Fruit fly (Drosophila melanogaster) whole organism, prepupa: Measurements from ENCODE around the gene Dhc62B.

Source experiments
- Blimp-1 ChIP-seq: fragments of 200-800 bp; sonication (Bioruptor generic); optimal IDR thresholded peaks from 3 replicates; lab custom pipeline; 2017; ENCODE audit warnings: missing biosample characterization, missing genetic modification characterization, mild to moderate bottlenecking, moderate library complexity, missing genetic modification reagents
- CG10631 ChIP-seq: fragments of 200-800 bp; sonication (Bioruptor generic); optimal IDR thresholded peaks from 2 replicates; lab custom pipeline; 2016; ENCODE audit warnings: missing biosample characterization, missing genetic modification characterization
- CG11762 ChIP-seq: fragments of 200-800 bp; sonication (Bioruptor generic); optimal IDR thresholded peaks from 3 replicates; lab custom pipeline; 2016; ENCODE audit warnings: missing biosample characterization, missing genetic modification characterization; ENCODE audit not compliant: insufficient read depth
- CG11902 ChIP-seq: fragments of 200-800 bp; sonication (Bioruptor generic); optimal IDR thresholded peaks from 3 replicates; lab custom pipeline; 2016; ENCODE audit warnings: missing biosample characterization, missing genetic modification characterization
- CG15336 ChIP-seq: fragments of 200-800 bp; sonication (Bioruptor generic); IDR thresholded peaks from 2 replicates; pipeline ENCODE4 v1.3.6; 2022; ENCODE audit warnings: missing biosample characterization, missing genetic modification characterization
- CG31627 ChIP-seq: fragments of 200-800 bp; sonication (Bioruptor generic); optimal IDR thresholded peaks from 3 replicates; lab custom pipeline; 2016; ENCODE audit warnings: missing biosample characterization, missing genetic modification characterization
- CG3919 ChIP-seq: fragments of 200-800 bp; sonication (Bioruptor generic); optimal IDR thresholded peaks from 3 replicates; lab custom pipeline; 2016; ENCODE audit warnings: missing biosample characterization, missing genetic modification characterization
- CG6163 ChIP-seq: fragments of 200-800 bp; sonication (Bioruptor generic); IDR thresholded peaks from 3 replicates; pipeline ENCODE4 v1.3.6; 2022; ENCODE audit warnings: missing biosample characterization, missing genetic modification characterization
- CG6276 ChIP-seq: fragments of 200-800 bp; sonication (Bioruptor generic); optimal IDR thresholded peaks from 2 replicates; lab custom pipeline; 2017; ENCODE audit warnings: missing biosample characterization, mild to moderate bottlenecking, missing genetic modification characterization
- CG6808 ChIP-seq: fragments of 200-800 bp; sonication (Bioruptor generic); optimal IDR thresholded peaks from 3 replicates; lab custom pipeline; 2017; ENCODE audit warnings: missing biosample characterization, missing genetic modification characterization, mild to moderate bottlenecking, moderate library complexity, missing genetic modification reagents
- CG6854 ChIP-seq: fragments of 200-800 bp; sonication (Bioruptor generic); optimal IDR thresholded peaks from 2 replicates; lab custom pipeline; 2017; ENCODE audit warnings: missing biosample characterization, mild to moderate bottlenecking, missing genetic modification characterization
- CG7368 ChIP-seq: fragments of 200-800 bp; sonication (Bioruptor generic); optimal IDR thresholded peaks from 3 replicates; lab custom pipeline; 2016; ENCODE audit warnings: missing biosample characterization, missing genetic modification characterization
- CG8119 ChIP-seq: fragments of 200-800 bp; sonication (Bioruptor generic); IDR thresholded peaks from 3 replicates; pipeline ENCODE4 v1.3.6; 2022; ENCODE audit warnings: missing biosample characterization, missing genetic modification characterization
- CG9139 ChIP-seq: fragments of 200-800 bp; sonication (Bioruptor generic); optimal IDR thresholded peaks from 3 replicates; lab custom pipeline; 2017; ENCODE audit warnings: missing biosample characterization, mild to moderate bottlenecking, missing genetic modification characterization
- Eip75B ChIP-seq: fragments of 200-800 bp; sonication (Bioruptor generic); optimal IDR thresholded peaks from 3 replicates; lab custom pipeline; 2016; ENCODE audit warnings: missing biosample characterization, missing genetic modification characterization
- Eip93F ChIP-seq: fragments of 200-800 bp; sonication (Bioruptor generic); optimal IDR thresholded peaks from 2 replicates; lab custom pipeline; 2016; ENCODE audit warnings: missing biosample characterization, mild to moderate bottlenecking, missing genetic modification characterization
- Ets21C ChIP-seq: fragments of 200-800 bp; sonication (Bioruptor generic); optimal IDR thresholded peaks from 3 replicates; lab custom pipeline; 2016; ENCODE audit warnings: missing biosample characterization, missing genetic modification characterization
- Ets96B ChIP-seq: fragments of 200-800 bp; optimal IDR thresholded peaks from 2 replicates; lab custom pipeline; 2019; ENCODE audit warnings: missing biosample characterization, mild to moderate bottlenecking, missing genetic modification characterization, moderate library complexity
- Gug ChIP-seq: fragments of 200-800 bp; sonication (Bioruptor generic); IDR thresholded peaks from 2 replicates; pipeline ENCODE4 v1.3.6; 2022; ENCODE audit warnings: missing biosample characterization, missing genetic modification characterization
- Hr38 ChIP-seq: sonication (Bioruptor generic); optimal IDR thresholded peaks from 2 replicates; lab custom pipeline; 2016; ENCODE audit warnings: missing biosample characterization, missing genetic modification characterization
- Hr39 ChIP-seq: fragments of 200-800 bp; sonication (Bioruptor generic); optimal IDR thresholded peaks from 2 replicates; lab custom pipeline; 2016; ENCODE audit warnings: missing biosample characterization, missing genetic modification characterization
- OdsH ChIP-seq: fragments of 200-800 bp; sonication (Bioruptor generic); optimal IDR thresholded peaks from 3 replicates; lab custom pipeline; 2016; ENCODE audit warnings: missing biosample characterization, missing genetic modification characterization
- Smox ChIP-seq: fragments of 200-800 bp; sonication (Bioruptor generic); optimal IDR thresholded peaks from 3 replicates; lab custom pipeline; 2016; ENCODE audit warnings: missing biosample characterization, missing genetic modification characterization
- Sox102F ChIP-seq: fragments of 200-800 bp; sonication (Bioruptor generic); optimal IDR thresholded peaks from 2 replicates; lab custom pipeline; 2016; ENCODE audit warnings: missing biosample characterization, mild to moderate bottlenecking, missing genetic modification characterization
- Sox14 ChIP-seq: fragments of 200-800 bp; sonication (Bioruptor generic); optimal IDR thresholded peaks from 3 replicates; lab custom pipeline; 2016; ENCODE audit warnings: missing biosample characterization, missing genetic modification characterization
- acj6 ChIP-seq: fragments of 200-800 bp; sonication (Bioruptor generic); optimal IDR thresholded peaks from 3 replicates; lab custom pipeline; 2016; ENCODE audit warnings: missing biosample characterization, missing genetic modification characterization
- cyc ChIP-seq: fragments of 200-800 bp; sonication (Bioruptor generic); optimal IDR thresholded peaks from 3 replicates; lab custom pipeline; 2016; ENCODE audit warnings: missing biosample characterization, missing genetic modification characterization
- dac ChIP-seq: fragments of 200-800 bp; sonication (Bioruptor generic); optimal IDR thresholded peaks from 2 replicates; lab custom pipeline; 2017; ENCODE audit warnings: missing biosample characterization, mild to moderate bottlenecking, missing genetic modification characterization
- dsx ChIP-seq: fragments of 200-800 bp; optimal IDR thresholded peaks from 3 replicates; lab custom pipeline; 2019; ENCODE audit warnings: missing biosample characterization, mild to moderate bottlenecking, missing genetic modification characterization, moderate library complexity; ENCODE audit not compliant: poor library complexity, severe bottlenecking
- eg ChIP-seq: fragments of 200-800 bp; sonication (Bioruptor generic); IDR thresholded peaks from 3 replicates; pipeline ENCODE4 v1.3.6; 2022; ENCODE audit warnings: missing biosample characterization, missing genetic modification characterization
- esn ChIP-seq: fragments of 200-800 bp; sonication (Bioruptor generic); optimal IDR thresholded peaks from 2 replicates; lab custom pipeline; 2016; ENCODE audit warnings: missing biosample characterization, mild to moderate bottlenecking, missing genetic modification characterization, moderate library complexity
- fd59A ChIP-seq: fragments of 200-800 bp; sonication (Bioruptor generic); optimal IDR thresholded peaks from 2 replicates; lab custom pipeline; 2017; ENCODE audit warnings: missing biosample characterization, mild to moderate bottlenecking, missing genetic modification characterization, missing genetic modification reagents
- fd85E ChIP-seq: fragments of 200-800 bp; sonication (Bioruptor generic); optimal IDR thresholded peaks from 3 replicates; lab custom pipeline; 2016; ENCODE audit warnings: missing biosample characterization, missing genetic modification characterization
- fkh ChIP-seq: fragments of 200-800 bp; sonication (Bioruptor generic); optimal IDR thresholded peaks from 3 replicates; lab custom pipeline; 2017; ENCODE audit warnings: missing biosample characterization, mild to moderate bottlenecking, missing genetic modification characterization, moderate library complexity
- net ChIP-seq: fragments of 200-800 bp; sonication (Bioruptor generic); optimal IDR thresholded peaks from 3 replicates; lab custom pipeline; 2016; ENCODE audit warnings: missing biosample characterization, missing genetic modification characterization
- pdm3 ChIP-seq: fragments of 200-800 bp; sonication (Bioruptor generic); optimal IDR thresholded peaks from 3 replicates; lab custom pipeline; 2016; ENCODE audit warnings: missing biosample characterization, missing genetic modification characterization
- ss ChIP-seq, 2 experiments: fragments of 200-800 bp; sonication (Bioruptor generic); optimal IDR thresholded peaks; 2 replicates in 1 of 2; 3 replicates in 1 of 2; lab custom pipeline; 2017 to 2018; ENCODE audit warnings: mild to moderate bottlenecking in 2 of 2, missing biosample characterization in 2 of 2, missing genetic modification characterization in 2 of 2, moderate library complexity in 1 of 2
- svp ChIP-seq: fragments of 200-800 bp; sonication (Bioruptor generic); peaks from one replicate; lab custom pipeline; 2016; ENCODE audit warnings: missing biosample characterization, missing genetic modification characterization
- topi ChIP-seq: fragments of 200-800 bp; sonication (Bioruptor generic); optimal IDR thresholded peaks from 3 replicates; lab custom pipeline; 2016; ENCODE audit warnings: missing biosample characterization, missing genetic modification characterization
- vri ChIP-seq: fragments of 200-800 bp; sonication (Bioruptor generic); optimal IDR thresholded peaks from 3 replicates; lab custom pipeline; 2016; ENCODE audit warnings: missing biosample characterization, mild to moderate bottlenecking, missing genetic modification characterization

Gene Dhc62B

DNA sequence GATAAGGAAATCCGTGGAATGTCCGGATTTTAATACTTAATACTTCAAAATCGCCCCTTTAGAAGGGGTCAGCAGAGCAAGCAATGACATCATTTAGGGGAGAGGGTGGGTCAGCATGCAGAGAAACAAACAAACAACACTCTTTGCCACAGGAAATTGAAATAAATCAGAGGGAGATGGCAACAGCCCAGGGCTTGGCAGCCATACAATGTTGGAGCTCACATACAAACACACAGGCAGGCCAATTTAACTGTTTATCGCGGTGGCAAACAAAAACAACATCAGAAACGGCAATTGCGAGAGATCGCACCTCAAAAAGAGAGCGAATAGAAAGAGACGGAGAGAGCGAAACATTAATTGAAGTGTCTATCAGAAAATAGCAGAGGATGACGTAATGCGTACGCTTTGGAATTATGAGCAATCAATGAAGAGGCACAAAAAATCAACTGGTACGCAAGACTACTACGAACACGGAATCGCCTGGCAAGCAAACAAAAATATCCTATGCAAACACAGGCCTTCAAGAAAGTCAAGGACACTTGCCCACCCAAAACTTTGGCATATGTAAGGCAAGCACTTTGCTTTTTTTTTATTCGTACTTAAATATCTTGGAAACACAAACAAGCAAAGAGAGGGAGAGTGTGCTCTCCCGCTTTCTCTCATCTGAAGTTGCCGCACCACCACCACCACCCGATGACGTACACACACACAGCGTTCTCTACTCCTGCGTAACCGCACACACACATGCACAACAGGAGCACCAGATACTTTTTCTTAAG is 22.8 kb upstream of the Dhc62B start:
- no peak for TF ChIP-seq Hr38 (GFP tag; lab: Kevin White, UChicago)
- 0 out of 3 replicates have a peak, but pooled peaks have one; percentile 23 for TF ChIP-seq eg
- peak; percentile 90 for TF ChIP-seq vri
- TF ChIP-seq CG6854, result peak; percentile 15
- TF ChIP-seq Eip75B (GFP tag; lab: Kevin White, UChicago), result no peak
- TF ChIP-seq CG3919, result no peak
- TF ChIP-seq CG15336 (GFP tag; lab: Robert Waterston, UW), result peak; percentile 19; the same call in 1 of the 2 replicates
- peak; percentile 85 for TF ChIP-seq svp
- TF ChIP-seq CG6163 (GFP tag; lab: Robert Waterston, UW), result peak; percentile 56
- no peak for TF ChIP-seq CG10631
- no peak for TF ChIP-seq acj6
- no peak for TF ChIP-seq cyc
- no peak for TF ChIP-seq pdm3
- TF ChIP-seq Blimp-1 (GFP tag; lab: Kevin White, UChicago), result peak; percentile 50
- TF ChIP-seq fkh, result peak; percentile 63
- TF ChIP-seq dsx, result peak; percentile 99
- peak in 1 of 2 experiments; percentile 2 for TF ChIP-seq ss (GFP tag; optimal IDR thresholded peaks at IDR 0.05; lab: Kevin White, UChicago)
- no peak for TF ChIP-seq CG11902 (GFP tag; lab: Kevin White, UChicago)
- no peak for TF ChIP-seq Smox (GFP tag; lab: Kevin White, UChicago)
- no peak for TF ChIP-seq CG31627 (GFP tag; lab: Kevin White, UChicago)
- TF ChIP-seq CG8119 (GFP tag; lab: Robert Waterston, UW), result peak; percentile 33; the same call in 2 of the 3 replicates

DNA sequence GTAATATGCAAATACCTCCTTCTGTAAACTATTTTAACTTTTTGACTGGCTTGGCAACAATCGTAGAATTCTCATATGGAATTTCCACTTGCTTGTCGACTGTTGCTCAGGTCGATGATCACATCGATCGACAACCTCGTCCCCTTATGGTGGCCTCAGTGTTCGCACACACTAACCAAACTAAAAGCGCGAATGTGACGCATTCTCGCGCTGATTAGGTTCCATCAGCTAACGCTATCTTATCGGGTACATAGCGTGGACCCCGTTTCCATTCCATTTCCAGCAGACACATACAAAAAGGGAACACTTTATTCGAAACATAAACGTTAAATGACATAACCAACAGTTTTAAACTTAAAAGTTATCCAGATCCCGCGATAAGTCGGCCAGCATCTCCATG is 17.8 kb upstream of the Dhc62B start:
- TF ChIP-seq Ets96B (tag; lab: Kevin White, UChicago) (no peak), Sox14 (GFP tag; lab: Kevin White, UChicago) (no peak), fd85E (GFP tag; lab: Kevin White, UChicago) (no peak), vri (peak; percentile 49)

DNA sequence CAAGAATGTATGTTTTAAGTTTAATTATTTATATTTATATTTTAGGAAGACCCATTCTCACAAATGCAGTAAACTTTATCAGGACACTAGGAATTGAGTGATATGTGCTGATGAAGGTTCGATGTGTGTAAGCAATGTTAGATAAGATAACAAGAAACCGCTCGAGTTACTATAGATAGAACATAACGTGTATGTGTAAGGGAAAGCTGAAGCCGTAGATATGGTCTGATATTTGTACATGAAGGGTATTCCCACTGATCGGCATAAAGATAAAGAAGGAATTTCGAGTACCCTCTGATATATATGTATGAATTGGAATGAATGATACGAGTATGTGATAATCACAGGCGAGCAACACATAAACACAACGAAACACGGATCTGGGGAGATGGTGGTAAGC is 12.5 kb upstream of the Dhc62B start:
- no peak for TF ChIP-seq esn (GFP tag; lab: Kevin White, UChicago)
- no peak for TF ChIP-seq Eip75B (GFP tag; lab: Kevin White, UChicago)
- TF ChIP-seq Smox (GFP tag; lab: Kevin White, UChicago), result no peak
- TF ChIP-seq CG7368 (GFP tag; lab: Kevin White, UChicago), result no peak
- peak; percentile 43 for TF ChIP-seq vri
- TF ChIP-seq Hr39 (GFP tag; lab: Kevin White, UChicago), result no peak
- TF ChIP-seq, all 60 proteins: peak for 1

DNA sequence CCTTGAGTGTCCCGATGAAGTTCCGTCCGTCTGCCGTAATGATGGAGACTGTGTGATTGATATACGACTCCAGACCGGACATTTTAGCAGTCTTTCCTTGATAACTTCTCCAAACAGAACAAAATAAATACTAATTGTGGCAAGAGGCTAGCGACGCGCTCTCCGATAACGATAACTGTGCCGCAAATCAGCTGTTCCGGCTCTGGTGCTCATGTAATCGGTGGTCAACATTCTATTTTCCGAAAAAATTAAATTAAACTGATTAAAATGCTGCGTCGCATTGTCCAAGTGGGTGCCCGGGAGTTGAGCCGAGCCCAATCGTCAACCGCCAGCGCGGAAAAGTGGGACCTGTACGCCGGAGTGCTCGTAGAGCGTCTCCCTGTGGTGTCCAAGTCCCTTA is 5.7 kb upstream of the Dhc62B start, which contains the start of the genes CG2021 and mRpL46:
Gene CG2021, minus strand, starts transcription at position 163 of the 400 bp plus-strand sequence.
Gene mRpL46, plus strand, starts transcription at position 191 of the 400 bp plus-strand sequence.
- TF ChIP-seq CG11762, result no peak
- TF ChIP-seq fkh, result no peak
- TF ChIP-seq fd59A, result no peak

DNA sequence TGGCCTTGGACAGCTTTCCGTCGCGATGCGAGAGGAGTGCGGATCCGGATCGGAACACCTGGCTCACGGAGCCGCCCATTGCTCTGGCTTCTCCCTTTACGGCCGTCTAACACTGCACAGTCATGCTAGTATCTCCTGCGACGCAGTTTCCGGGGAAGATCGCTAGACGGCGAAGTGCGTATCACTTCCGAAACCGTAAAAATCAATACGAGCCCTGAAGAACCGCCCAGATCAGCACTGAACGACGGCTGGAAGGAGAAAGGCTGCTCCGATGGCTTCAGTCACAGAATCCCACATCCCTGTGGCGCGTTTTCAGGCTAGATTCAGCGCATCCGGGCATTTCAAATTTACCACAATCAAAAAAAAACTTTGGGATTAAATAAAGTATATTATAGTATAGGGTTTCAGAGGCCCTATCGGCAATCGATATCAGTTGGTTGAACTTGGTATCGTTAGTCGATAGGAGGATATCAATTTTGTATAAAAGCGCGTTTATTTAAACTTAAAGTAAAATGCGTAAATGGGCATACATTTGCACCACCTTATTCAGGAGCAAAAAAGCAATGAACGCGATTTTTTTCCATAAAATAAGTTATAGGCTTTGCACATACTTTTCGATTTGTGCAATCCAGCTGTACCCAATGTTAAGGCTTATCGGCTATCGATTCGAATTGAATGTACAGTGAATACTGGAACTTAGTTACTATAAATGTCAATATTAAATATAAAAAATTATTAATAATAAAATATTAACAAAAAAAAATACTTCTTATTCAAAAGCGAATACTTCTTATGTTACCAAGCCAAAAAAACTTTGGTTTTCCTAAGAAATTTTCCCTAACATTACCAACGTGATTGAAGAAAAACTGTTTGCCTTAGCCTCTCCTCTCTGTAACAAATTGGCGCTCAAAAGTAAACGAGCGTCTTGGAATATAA is 3.4 kb upstream of the Dhc62B start, which contains the start of the genes CG13933 and PolD2:
Gene CG13933, minus strand, starts transcription at position 435 of the 936 bp plus-strand sequence.
Gene PolD2, plus strand, starts transcription at position 921 of the 936 bp plus-strand sequence.
- TF ChIP-seq OdsH (GFP tag; lab: Kevin White, UChicago) (peak; percentile 99), CG11762 (peak; percentile 84), Ets21C (GFP tag; lab: Kevin White, UChicago) (peak; percentile 85), acj6 (peak; percentile 99), CG6163 (GFP tag; lab: Robert Waterston, UW) (peak; percentile 100), CG9139 (GFP tag; lab: Kevin White, UChicago) (no peak), net (GFP tag; lab: Kevin White, UChicago) (no peak), cyc (peak; percentile 83), Sox102F (GFP tag; lab: Kevin White, UChicago) (peak; percentile 94), vri (no peak), CG3919 (no peak), Gug (peak; percentile 84), CG6854 (no peak), topi (peak; percentile 90), Eip93F (peak; percentile 46), svp (peak; percentile 97), dac (GFP tag; lab: Kevin White, UChicago) (no peak), CG6808 (GFP tag; lab: Kevin White, UChicago) (no peak), CG6276 (GFP tag; lab: Kevin White, UChicago) (no peak)
